Fruit fly (Drosophila melanogaster) whole organism: ENCODE data around the gene Ctns.
A peak's percentile ranks its signal among the peaks of the same experiment; 100 is the strongest.

Experiments used
- CG8478 ChIP-seq: fragments of >200 bp; optimal IDR thresholded peaks from 2 replicates; lab custom pipeline; 2018; ENCODE audit warnings: inconsistent platforms
- Dll ChIP-seq: fragments of >200 bp; optimal IDR thresholded peaks from 2 replicates; lab custom pipeline; 2017
- EcR ChIP-seq, 2 experiments: fragments of >200 bp; optimal IDR thresholded peaks; 2 replicates each; lab custom pipeline; 2017; ENCODE audit warnings: missing biosample characterization in 2 of 2, missing genetic modification characterization in 2 of 2, missing genetic modification reagents in 2 of 2
- pan ChIP-seq: fragments of >200 bp; optimal IDR thresholded peaks from 2 replicates; lab custom pipeline; 2017
- psq ChIP-seq: fragments of >200 bp; optimal IDR thresholded peaks from 2 replicates; lab custom pipeline; 2017
- usp ChIP-seq: fragments of >200 bp; optimal IDR thresholded peaks from 2 replicates; lab custom pipeline; 2017; ENCODE audit warnings: missing biosample characterization, missing genetic modification characterization, mixed read lengths

Gene Ctns

dm6 chr3R:23036321-23036720 lies 22.4 kb downstream of the Ctns start:
- TF ChIP-seq pan (lab: Kevin White, UChicago) (no peak), CG8478 (lab: Kevin White, UChicago) (no peak), usp (GFP tag; lab: Kevin White, UChicago) (no peak), EcR (GFP tag; optimal IDR thresholded peaks at IDR 0.05; lab: Kevin White, UChicago) (no peak), Dll (lab: Kevin White, UChicago) (no peak)

- TF ChIP-seq CG8478 (lab: Kevin White, UChicago) (no peak), Dll (lab: Kevin White, UChicago) (no peak), usp (GFP tag; lab: Kevin White, UChicago) (no peak), EcR (GFP tag; optimal IDR thresholded peaks at IDR 0.05; lab: Kevin White, UChicago) (no peak), pan (lab: Kevin White, UChicago) (no peak)
Observed at dm6 chr3R:23035463-23035862, 23.3 kb downstream of the Ctns start, which contains the start of gene CG13833. TSS of gene CG13833 (minus strand) at chr3R:23035563.

- TF ChIP-seq pan (lab: Kevin White, UChicago) (no peak), usp (GFP tag; lab: Kevin White, UChicago) (no peak), Dll (lab: Kevin White, UChicago) (no peak), CG8478 (lab: Kevin White, UChicago) (no peak), psq (no peak), EcR (GFP tag; optimal IDR thresholded peaks at IDR 0.05; lab: Kevin White, UChicago) (no peak)
Observed at dm6 chr3R:23030900-23031299, 27.9 kb downstream of the Ctns start.

dm6 chr3R:23028506-23028905 lies 30.3 kb downstream of the Ctns start:
- TF ChIP-seq pan (lab: Kevin White, UChicago): no peak
- no peak for TF ChIP-seq CG8478 (lab: Kevin White, UChicago)
- no peak for TF ChIP-seq EcR (GFP tag; optimal IDR thresholded peaks at IDR 0.05; lab: Kevin White, UChicago)
- no peak for TF ChIP-seq psq
- TF ChIP-seq Dll (lab: Kevin White, UChicago): no peak
- no peak for TF ChIP-seq usp (GFP tag; lab: Kevin White, UChicago)

- TF ChIP-seq pan (lab: Kevin White, UChicago) (no peak), EcR (GFP tag; optimal IDR thresholded peaks at IDR 0.05; lab: Kevin White, UChicago) (no peak), Dll (lab: Kevin White, UChicago) (no peak), CG8478 (lab: Kevin White, UChicago) (no peak), usp (GFP tag; lab: Kevin White, UChicago) (no peak), psq (no peak)
Observed at dm6 chr3R:23027428-23027813, 31.3 kb downstream of the Ctns start.

dm6 chr3R:23026652-23027427 lies 31.9 kb downstream of the Ctns start, which contains the start of gene lmd:
TSS of gene lmd (minus strand) at chr3R:23026713.
- no peak for TF ChIP-seq CG8478 (lab: Kevin White, UChicago)
- no peak for TF ChIP-seq usp (GFP tag; lab: Kevin White, UChicago)
- TF ChIP-seq psq: no peak
- TF ChIP-seq Dll (lab: Kevin White, UChicago): no peak
- TF ChIP-seq pan (lab: Kevin White, UChicago): no peak
- TF ChIP-seq EcR (GFP tag; optimal IDR thresholded peaks at IDR 0.05; lab: Kevin White, UChicago): no peak

- TF ChIP-seq EcR (GFP tag; optimal IDR thresholded peaks at IDR 0.05; lab: Kevin White, UChicago) (peak; percentile 35 to 57), Dll (lab: Kevin White, UChicago) (no peak), pan (lab: Kevin White, UChicago) (no peak), psq (no peak)
Observed at dm6 chr3R:23013482-23013881, 45.3 kb downstream of the Ctns start.

- TF ChIP-seq EcR (GFP tag; optimal IDR thresholded peaks at IDR 0.05; lab: Kevin White, UChicago): no peak
- no peak for TF ChIP-seq psq
Observed at dm6 chr3R:23012017-23012416, 46.7 kb downstream of the Ctns start, which contains the start of gene CG6688. TSS of gene CG6688 (plus strand) at chr3R:23012412.

dm6 chr3R:23010406-23010805 lies 48.4 kb downstream of the Ctns start, which contains the start of gene CG34375:
TSS of gene CG34375 (minus strand) at chr3R:23010562.
- TF ChIP-seq psq (no peak), EcR (GFP tag; optimal IDR thresholded peaks at IDR 0.05; lab: Kevin White, UChicago) (no peak), CG8478 (lab: Kevin White, UChicago) (no peak), usp (GFP tag; lab: Kevin White, UChicago) (no peak), pan (lab: Kevin White, UChicago) (no peak), Dll (lab: Kevin White, UChicago) (no peak)

dm6 chr3R:23009480-23010115 lies 49.2 kb downstream of the Ctns start:
- TF ChIP-seq usp (GFP tag; lab: Kevin White, UChicago) (no peak), EcR (GFP tag; optimal IDR thresholded peaks at IDR 0.05; lab: Kevin White, UChicago) (no peak), pan (lab: Kevin White, UChicago) (no peak), Dll (lab: Kevin White, UChicago) (no peak), psq (no peak), CG8478 (lab: Kevin White, UChicago) (no peak)
